Fruit fly (Drosophila melanogaster) whole organism, prepupa: ENCODE data around the gene CG16957.

Source experiments
- Blimp-1 ChIP-seq: fragments of 200-800 bp; sonication (Bioruptor generic); optimal IDR thresholded peaks from 3 replicates; lab custom pipeline; 2017; ENCODE audit warnings: missing biosample characterization, missing genetic modification characterization, mild to moderate bottlenecking, moderate library complexity, missing genetic modification reagents
- CG10631 ChIP-seq: fragments of 200-800 bp; sonication (Bioruptor generic); optimal IDR thresholded peaks from 2 replicates; lab custom pipeline; 2016; ENCODE audit warnings: missing biosample characterization, missing genetic modification characterization
- CG10669 ChIP-seq: fragments of 200-800 bp; sonication (Bioruptor generic); optimal IDR thresholded peaks from 3 replicates; lab custom pipeline; 2018; ENCODE audit warnings: missing biosample characterization, mild to moderate bottlenecking, missing genetic modification characterization, moderate library complexity
- CG11294 ChIP-seq: fragments of 200-800 bp; sonication (Bioruptor generic); IDR thresholded peaks from 2 replicates; pipeline ENCODE4 v1.3.6; 2022; ENCODE audit warnings: missing biosample characterization, missing genetic modification characterization
- CG11762 ChIP-seq: fragments of 200-800 bp; sonication (Bioruptor generic); optimal IDR thresholded peaks from 3 replicates; lab custom pipeline; 2016; ENCODE audit warnings: missing biosample characterization, missing genetic modification characterization; ENCODE audit not compliant: insufficient read depth
- CG15336 ChIP-seq: fragments of 200-800 bp; sonication (Bioruptor generic); IDR thresholded peaks from 2 replicates; pipeline ENCODE4 v1.3.6; 2022; ENCODE audit warnings: missing biosample characterization, missing genetic modification characterization
- CG1621 ChIP-seq: fragments of 200-800 bp; sonication (Bioruptor generic); optimal IDR thresholded peaks from 3 replicates; lab custom pipeline; 2018; ENCODE audit warnings: missing biosample characterization, mild to moderate bottlenecking, missing genetic modification characterization
- CG16779 ChIP-seq: fragments of 200-800 bp; sonication (Bioruptor generic); optimal IDR thresholded peaks from 3 replicates; lab custom pipeline; 2017; ENCODE audit warnings: missing biosample characterization, mild to moderate bottlenecking, missing genetic modification characterization
- CG3032 ChIP-seq: fragments of 200-800 bp; optimal IDR thresholded peaks from 2 replicates; lab custom pipeline; 2019; ENCODE audit warnings: missing biosample characterization, mild to moderate bottlenecking, missing genetic modification characterization, moderate library complexity
- CG31627 ChIP-seq: fragments of 200-800 bp; sonication (Bioruptor generic); optimal IDR thresholded peaks from 3 replicates; lab custom pipeline; 2016; ENCODE audit warnings: missing biosample characterization, missing genetic modification characterization
- CG32006 ChIP-seq: fragments of 200-800 bp; sonication (Bioruptor generic); optimal IDR thresholded peaks from 3 replicates; lab custom pipeline; 2017; ENCODE audit warnings: missing biosample characterization, mild to moderate bottlenecking, missing genetic modification characterization
- CG34406 ChIP-seq: fragments of 200-800 bp; sonication (Bioruptor generic); optimal IDR thresholded peaks from 3 replicates; lab custom pipeline; 2016; ENCODE audit warnings: missing biosample characterization, missing genetic modification characterization
- CG3919 ChIP-seq: fragments of 200-800 bp; sonication (Bioruptor generic); optimal IDR thresholded peaks from 3 replicates; lab custom pipeline; 2016; ENCODE audit warnings: missing biosample characterization, missing genetic modification characterization
- CG4318 ChIP-seq: fragments of 200-800 bp; sonication (Bioruptor generic); optimal IDR thresholded peaks from 3 replicates; lab custom pipeline; 2017; ENCODE audit warnings: missing biosample characterization, mild to moderate bottlenecking, missing genetic modification characterization
- CG6163 ChIP-seq: fragments of 200-800 bp; sonication (Bioruptor generic); IDR thresholded peaks from 3 replicates; pipeline ENCODE4 v1.3.6; 2022; ENCODE audit warnings: missing biosample characterization, missing genetic modification characterization
- CG6792 ChIP-seq: fragments of 200-800 bp; sonication (Bioruptor generic); optimal IDR thresholded peaks from 3 replicates; lab custom pipeline; 2016; ENCODE audit warnings: missing biosample characterization, missing genetic modification characterization
- CG6808 ChIP-seq: fragments of 200-800 bp; sonication (Bioruptor generic); optimal IDR thresholded peaks from 3 replicates; lab custom pipeline; 2017; ENCODE audit warnings: missing biosample characterization, missing genetic modification characterization, mild to moderate bottlenecking, moderate library complexity, missing genetic modification reagents
- CG6854 ChIP-seq: fragments of 200-800 bp; sonication (Bioruptor generic); optimal IDR thresholded peaks from 2 replicates; lab custom pipeline; 2017; ENCODE audit warnings: missing biosample characterization, mild to moderate bottlenecking, missing genetic modification characterization
- CG7368 ChIP-seq: fragments of 200-800 bp; sonication (Bioruptor generic); optimal IDR thresholded peaks from 3 replicates; lab custom pipeline; 2016; ENCODE audit warnings: missing biosample characterization, missing genetic modification characterization
- CG8119 ChIP-seq: fragments of 200-800 bp; sonication (Bioruptor generic); IDR thresholded peaks from 3 replicates; pipeline ENCODE4 v1.3.6; 2022; ENCODE audit warnings: missing biosample characterization, missing genetic modification characterization
- CG8319 ChIP-seq: fragments of 200-800 bp; sonication (Bioruptor generic); optimal IDR thresholded peaks from 3 replicates; lab custom pipeline; 2016; ENCODE audit warnings: missing biosample characterization, missing genetic modification characterization
- CG8632 ChIP-seq: fragments of 200-800 bp; sonication (Bioruptor generic); optimal IDR thresholded peaks from 3 replicates; lab custom pipeline; 2016; ENCODE audit warnings: missing biosample characterization, missing genetic modification characterization
- Eip93F ChIP-seq: fragments of 200-800 bp; sonication (Bioruptor generic); optimal IDR thresholded peaks from 2 replicates; lab custom pipeline; 2016; ENCODE audit warnings: missing biosample characterization, mild to moderate bottlenecking, missing genetic modification characterization
- Ets21C ChIP-seq: fragments of 200-800 bp; sonication (Bioruptor generic); optimal IDR thresholded peaks from 3 replicates; lab custom pipeline; 2016; ENCODE audit warnings: missing biosample characterization, missing genetic modification characterization
- Ets96B ChIP-seq: fragments of 200-800 bp; optimal IDR thresholded peaks from 2 replicates; lab custom pipeline; 2019; ENCODE audit warnings: missing biosample characterization, mild to moderate bottlenecking, missing genetic modification characterization, moderate library complexity
- Gug ChIP-seq: fragments of 200-800 bp; sonication (Bioruptor generic); IDR thresholded peaks from 2 replicates; pipeline ENCODE4 v1.3.6; 2022; ENCODE audit warnings: missing biosample characterization, missing genetic modification characterization
- Hr39 ChIP-seq: fragments of 200-800 bp; sonication (Bioruptor generic); optimal IDR thresholded peaks from 2 replicates; lab custom pipeline; 2016; ENCODE audit warnings: missing biosample characterization, missing genetic modification characterization
- Lpt ChIP-seq: fragments of 200-800 bp; sonication (Bioruptor generic); optimal IDR thresholded peaks from 3 replicates; lab custom pipeline; 2016; ENCODE audit warnings: missing biosample characterization, missing genetic modification characterization
- Met ChIP-seq: fragments of 200-800 bp; sonication (Bioruptor generic); optimal IDR thresholded peaks from 3 replicates; lab custom pipeline; 2016; ENCODE audit warnings: missing biosample characterization, missing genetic modification characterization
- OdsH ChIP-seq: fragments of 200-800 bp; sonication (Bioruptor generic); optimal IDR thresholded peaks from 3 replicates; lab custom pipeline; 2016; ENCODE audit warnings: missing biosample characterization, missing genetic modification characterization
- Sox102F ChIP-seq: fragments of 200-800 bp; sonication (Bioruptor generic); optimal IDR thresholded peaks from 2 replicates; lab custom pipeline; 2016; ENCODE audit warnings: missing biosample characterization, mild to moderate bottlenecking, missing genetic modification characterization
- Sox15 ChIP-seq: fragments of 200-800 bp; sonication (Bioruptor generic); optimal IDR thresholded peaks from 3 replicates; lab custom pipeline; 2016; ENCODE audit warnings: missing biosample characterization, missing genetic modification characterization
- achi ChIP-seq: fragments of 200-800 bp; sonication (Bioruptor generic); optimal IDR thresholded peaks from 3 replicates; lab custom pipeline; 2016; ENCODE audit warnings: missing biosample characterization, missing genetic modification characterization
- cyc ChIP-seq: fragments of 200-800 bp; sonication (Bioruptor generic); optimal IDR thresholded peaks from 3 replicates; lab custom pipeline; 2016; ENCODE audit warnings: missing biosample characterization, missing genetic modification characterization
- dac ChIP-seq: fragments of 200-800 bp; sonication (Bioruptor generic); optimal IDR thresholded peaks from 2 replicates; lab custom pipeline; 2017; ENCODE audit warnings: missing biosample characterization, mild to moderate bottlenecking, missing genetic modification characterization
- esn ChIP-seq: fragments of 200-800 bp; sonication (Bioruptor generic); optimal IDR thresholded peaks from 2 replicates; lab custom pipeline; 2016; ENCODE audit warnings: missing biosample characterization, mild to moderate bottlenecking, missing genetic modification characterization, moderate library complexity
- fkh ChIP-seq: fragments of 200-800 bp; sonication (Bioruptor generic); optimal IDR thresholded peaks from 3 replicates; lab custom pipeline; 2017; ENCODE audit warnings: missing biosample characterization, mild to moderate bottlenecking, missing genetic modification characterization, moderate library complexity
- net ChIP-seq: fragments of 200-800 bp; sonication (Bioruptor generic); optimal IDR thresholded peaks from 3 replicates; lab custom pipeline; 2016; ENCODE audit warnings: missing biosample characterization, missing genetic modification characterization
- pdm3 ChIP-seq: fragments of 200-800 bp; sonication (Bioruptor generic); optimal IDR thresholded peaks from 3 replicates; lab custom pipeline; 2016; ENCODE audit warnings: missing biosample characterization, missing genetic modification characterization
- salr ChIP-seq, 2 experiments: fragments of 200-800 bp; sonication (Bioruptor generic); optimal IDR thresholded peaks; 3 replicates each; lab custom pipeline; 2016 to 2018; ENCODE audit warnings: missing biosample characterization in 2 of 2, missing genetic modification characterization in 2 of 2, mild to moderate bottlenecking in 1 of 2
- spab ChIP-seq: fragments of 200-800 bp; sonication (Bioruptor generic); optimal IDR thresholded peaks from 2 replicates; lab custom pipeline; 2017; ENCODE audit warnings: missing biosample characterization, mild to moderate bottlenecking, missing genetic modification characterization, missing genetic modification reagents
- ss ChIP-seq, 2 experiments: fragments of 200-800 bp; sonication (Bioruptor generic); optimal IDR thresholded peaks; 2 replicates in 1 of 2; 3 replicates in 1 of 2; lab custom pipeline; 2017 to 2018; ENCODE audit warnings: mild to moderate bottlenecking in 2 of 2, missing biosample characterization in 2 of 2, missing genetic modification characterization in 2 of 2, moderate library complexity in 1 of 2
- svp ChIP-seq: fragments of 200-800 bp; sonication (Bioruptor generic); peaks from one replicate; lab custom pipeline; 2016; ENCODE audit warnings: missing biosample characterization, missing genetic modification characterization
- topi ChIP-seq: fragments of 200-800 bp; sonication (Bioruptor generic); optimal IDR thresholded peaks from 3 replicates; lab custom pipeline; 2016; ENCODE audit warnings: missing biosample characterization, missing genetic modification characterization
- vri ChIP-seq: fragments of 200-800 bp; sonication (Bioruptor generic); optimal IDR thresholded peaks from 3 replicates; lab custom pipeline; 2016; ENCODE audit warnings: missing biosample characterization, mild to moderate bottlenecking, missing genetic modification characterization

The CG16957 gene

DNA sequence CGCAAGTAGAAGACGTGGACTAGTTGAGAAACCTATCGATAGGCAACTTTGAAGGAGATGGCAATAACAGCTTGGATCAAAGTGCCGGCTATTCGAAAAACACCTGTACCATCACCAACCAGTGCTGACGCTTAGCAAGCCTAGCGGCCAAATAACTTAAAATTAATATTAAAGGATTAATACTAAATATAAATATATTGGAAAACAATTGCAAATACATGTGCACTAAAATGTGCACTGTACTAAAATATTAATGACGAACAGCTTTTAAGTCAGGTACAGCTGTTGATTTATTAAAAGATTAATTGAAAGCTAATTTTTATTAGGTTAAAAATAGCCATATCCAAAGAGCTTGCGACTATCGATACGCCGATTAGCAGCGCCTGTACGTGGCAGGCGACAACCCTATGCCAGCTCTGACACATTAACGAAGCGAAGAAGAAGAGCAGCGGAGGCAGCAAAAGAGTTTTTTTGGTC is 17.5 kb downstream of the CG16957 start, which contains the start of the genes CG9302 and beta'COP (continued):
- TF ChIP-seq dac (GFP tag; lab: Kevin White, UChicago) (no peak), CG6792 (GFP tag; lab: Kevin White, UChicago) (peak; percentile 45), achi (peak; percentile 80), CG11762 (peak; percentile 32), CG34406 (GFP tag; lab: Kevin White, UChicago) (peak; percentile 48), CG3032 (peak; percentile 78), fkh (no peak), vri (GFP tag; lab: Kevin White, UChicago) (no peak), Eip93F (GFP tag; lab: Kevin White, UChicago) (peak; percentile 21), Met (GFP tag; lab: Kevin White, UChicago) (no peak), CG10631 (GFP tag; lab: Kevin White, UChicago) (peak; percentile 79), net (no peak), CG6163 (GFP tag; lab: Robert Waterston, UW) (no peak), esn (peak; percentile 67), Gug (peak; percentile 47), pdm3 (GFP tag; lab: Kevin White, UChicago) (no peak), CG32006 (GFP tag; lab: Kevin White, UChicago) (no peak), salr (GFP tag; optimal IDR thresholded peaks at IDR 0.05; lab: Kevin White, UChicago) (no peak), CG4318 (GFP tag; lab: Kevin White, UChicago) (no peak), CG6854 (GFP tag; lab: Kevin White, UChicago) (no peak), CG10669 (GFP tag; lab: Kevin White, UChicago) (no peak), CG1621 (tag; lab: Kevin White, UChicago) (no peak), cyc (GFP tag; lab: Kevin White, UChicago) (peak; percentile 46), CG31627 (GFP tag; lab: Kevin White, UChicago) (peak; percentile 61), CG8632 (GFP tag; lab: Kevin White, UChicago) (no peak), OdsH (GFP tag; lab: Kevin White, UChicago) (peak; percentile 74)
- TF ChIP-seq, all 60 proteins: peak for 21

- TF ChIP-seq net, result no peak
- no peak for TF ChIP-seq CG15336
- TF ChIP-seq CG3032, result no peak
- TF ChIP-seq CG8319, result no peak
- no peak for TF ChIP-seq Sox15
- TF ChIP-seq salr (GFP tag; optimal IDR thresholded peaks at IDR 0.05; lab: Kevin White, UChicago), result no peak
- no peak for TF ChIP-seq CG4318 (GFP tag; lab: Kevin White, UChicago)
- no peak for TF ChIP-seq ss (GFP tag; optimal IDR thresholded peaks at IDR 0.05; lab: Kevin White, UChicago)
- TF ChIP-seq CG11294 (GFP tag; lab: Robert Waterston, UW), result no peak
- no peak for TF ChIP-seq CG7368 (GFP tag; lab: Kevin White, UChicago)
- no peak for TF ChIP-seq CG8119 (GFP tag; lab: Robert Waterston, UW)
- no peak for TF ChIP-seq Lpt (GFP tag; lab: Kevin White, UChicago)
- TF ChIP-seq svp (GFP tag; lab: Kevin White, UChicago), result no peak
- no peak for TF ChIP-seq Sox102F (GFP tag; lab: Kevin White, UChicago)
- no peak for TF ChIP-seq CG10669 (GFP tag; lab: Kevin White, UChicago)
Measured at dm6 chr2L:13376086-13376485, 19.9 kb downstream of the CG16957 start.

DNA sequence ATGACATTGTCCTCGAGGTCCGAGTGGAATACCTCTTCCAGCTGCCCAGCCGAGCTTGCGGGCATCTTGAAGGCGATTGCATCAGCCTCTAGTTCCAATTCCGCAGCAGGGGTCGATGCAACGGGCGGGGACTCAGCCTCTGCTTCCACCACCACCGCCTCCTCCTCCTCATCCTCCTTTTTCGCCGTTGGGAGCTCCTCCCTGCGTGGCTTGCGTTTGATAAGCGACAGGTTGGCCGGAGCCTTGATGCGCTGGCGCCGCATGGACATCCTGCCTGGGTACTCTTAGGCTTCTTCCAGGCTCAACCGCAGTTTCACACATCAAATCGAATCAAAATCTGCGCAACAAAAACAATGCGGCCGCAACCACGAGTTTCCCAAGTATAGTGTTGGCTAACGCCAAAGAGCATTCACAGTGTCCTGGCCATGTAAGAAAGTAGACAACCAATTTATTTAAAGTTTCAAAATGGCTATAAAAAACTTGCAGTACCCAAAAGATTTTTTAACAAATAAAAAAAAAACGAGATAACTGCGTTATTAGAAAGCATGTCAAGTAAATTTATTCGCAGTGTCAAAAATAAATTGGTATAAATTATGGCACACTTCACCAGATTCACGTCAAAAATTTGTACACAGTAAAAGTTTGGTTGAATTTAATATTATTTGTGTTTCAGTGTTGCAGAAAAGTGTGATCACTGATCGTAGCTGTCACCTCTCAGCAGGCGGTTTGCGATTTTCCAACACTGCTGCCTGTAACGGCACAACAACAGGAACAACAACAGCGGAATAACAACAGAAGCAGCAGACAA is 22.3 kb downstream of the CG16957 start, which contains the start of the genes Bdp1 and CG6565:
TSS of gene Bdp1 (minus strand) at position 456 of the 808 bp plus-strand sequence.
TSS of gene CG6565 (plus strand) at position 585 of the 808 bp plus-strand sequence.
- TF ChIP-seq fkh (peak; percentile 84), CG16779 (tag; lab: Kevin White, UChicago) (peak; percentile 87), CG7368 (GFP tag; lab: Kevin White, UChicago) (peak; percentile 92), CG6792 (GFP tag; lab: Kevin White, UChicago) (peak; percentile 95), CG10669 (GFP tag; lab: Kevin White, UChicago) (peak; percentile 96), topi (GFP tag; lab: Kevin White, UChicago) (peak; percentile 98), spab (GFP tag; lab: Kevin White, UChicago) (peak; percentile 90), CG6808 (GFP tag; lab: Kevin White, UChicago) (peak; percentile 92), Ets21C (GFP tag; lab: Kevin White, UChicago) (peak; percentile 99), CG6163 (GFP tag; lab: Robert Waterston, UW) (peak; percentile 88), achi (peak; percentile 98), Gug (peak; percentile 95), CG8632 (GFP tag; lab: Kevin White, UChicago) (peak; percentile 94), cyc (GFP tag; lab: Kevin White, UChicago) (peak; percentile 99), Hr39 (GFP tag; lab: Kevin White, UChicago) (peak; percentile 99), CG4318 (GFP tag; lab: Kevin White, UChicago) (peak; percentile 99), Blimp-1 (GFP tag; lab: Kevin White, UChicago) (peak; percentile 86), net (peak; percentile 95), CG11762 (peak; percentile 97), Ets96B (tag; lab: Kevin White, UChicago) (peak; percentile 92), CG3919 (GFP tag; lab: Kevin White, UChicago) (peak; percentile 96)
